Worm (Caenorhabditis elegans) whole organism, early embryonic: ENCODE results near the gene T22B3.3.

Experiments
- B0310.2 ChIP-seq: sonication (generic microtip); optimal IDR thresholded peaks from 2 replicates; lab custom pipeline; 2016; ENCODE audit warnings: mild to moderate bottlenecking, missing genetic modification characterization, missing compliant biosample characterization
- F13C5.2 ChIP-seq: sonication (generic microtip); optimal IDR thresholded peaks from 2 replicates; lab custom pipeline; 2017; ENCODE audit warnings: mild to moderate bottlenecking, missing genetic modification characterization, inconsistent platforms, missing compliant biosample characterization
- aly-1 ChIP-seq: sonication (generic microtip); optimal IDR thresholded peaks from 2 replicates; lab custom pipeline; 2016; ENCODE audit warnings: missing genetic modification characterization, missing compliant biosample characterization
- ama-1 ChIP-seq: fragments of 150-350 bp; optimal IDR thresholded peaks from 2 replicates; lab custom pipeline; 2014
- ceh-13 ChIP-seq: fragments of 200-800 bp; sonication (Bioruptor generic); optimal IDR thresholded peaks from 2 replicates; lab custom pipeline; 2018; ENCODE audit warnings: mild to moderate bottlenecking, missing genetic modification characterization, missing compliant biosample characterization
- ceh-36 ChIP-seq: sonication (generic microtip); optimal IDR thresholded peaks from 2 replicates; lab custom pipeline; 2016; ENCODE audit warnings: missing genetic modification characterization, inconsistent platforms, missing compliant biosample characterization
- ets-7 ChIP-seq: sonication (generic microtip); optimal IDR thresholded peaks from 2 replicates; lab custom pipeline; 2016; ENCODE audit warnings: missing genotype, missing genetic modification characterization, missing compliant biosample characterization
- flt-1 ChIP-seq: fragments of 200-800 bp; sonication (Bioruptor generic); IDR thresholded peaks from 2 replicates; pipeline ENCODE4 v1.3.6; 2022; ENCODE audit warnings: missing genetic modification characterization, missing compliant biosample characterization
- hmbx-1 ChIP-seq: sonication (generic microtip); optimal IDR thresholded peaks from 2 replicates; lab custom pipeline; 2016; ENCODE audit warnings: mild to moderate bottlenecking, missing genetic modification characterization, missing compliant biosample characterization
- hmg-4 ChIP-seq: fragments of 200-800 bp; sonication (Bioruptor generic); optimal IDR thresholded peaks from 2 replicates; lab custom pipeline; 2018; ENCODE audit warnings: mild to moderate bottlenecking, missing genetic modification characterization, missing compliant biosample characterization
- hnd-1 ChIP-seq: sonication (generic microtip); optimal IDR thresholded peaks from 2 replicates; lab custom pipeline; 2016; ENCODE audit warnings: missing genetic modification characterization, missing compliant biosample characterization
- pes-1 ChIP-seq: fragments of 200-800 bp; sonication (Bioruptor generic); IDR thresholded peaks from 2 replicates; pipeline ENCODE4 v1.3.6; 2022; ENCODE audit warnings: missing genetic modification reagents, missing genetic modification characterization, missing compliant biosample characterization
- scrt-1 ChIP-seq: fragments of 200-800 bp; sonication (Bioruptor generic); IDR thresholded peaks from 2 replicates; pipeline ENCODE4 v1.3.6; 2022; ENCODE audit warnings: missing genetic modification characterization, missing compliant biosample characterization
- sea-1 ChIP-seq: fragments of 200-800 bp; sonication (Bioruptor generic); conservative IDR thresholded peaks from 2 replicates; pipeline ENCODE4 v1.3.6; 2022; ENCODE audit warnings: missing genetic modification characterization, missing compliant biosample characterization
- tbx-11 ChIP-seq: fragments of 200-800 bp; sonication (Bioruptor generic); IDR thresholded peaks from 2 replicates; pipeline ENCODE4 v1.3.6; 2022; ENCODE audit warnings: missing genetic modification characterization, missing compliant biosample characterization
- tbx-37 ChIP-seq: fragments of 200-800 bp; sonication (Bioruptor generic); conservative IDR thresholded peaks from 2 replicates; pipeline ENCODE4 v1.3.6; 2022; ENCODE audit warnings: missing genetic modification reagents, missing genetic modification characterization, missing compliant biosample characterization
- tra-4 ChIP-seq: sonication (generic microtip); optimal IDR thresholded peaks from 2 replicates; lab custom pipeline; 2017; ENCODE audit warnings: missing genetic modification characterization, missing compliant biosample characterization

The T22B3.3 gene

ce11 chrIV:11717094-11717876, 13.7 kb upstream of the T22B3.3 start:
- peak; percentile 52 for TF ChIP-seq aly-1 (tag; lab: Kevin White, UChicago)
- TF ChIP-seq hnd-1, result no peak
- peak; percentile 82 for TF ChIP-seq B0310.2 (tag; lab: Kevin White, UChicago)
- peak; percentile 31 for TF ChIP-seq ets-7 (tag; lab: Kevin White, UChicago)
- peak; percentile 13 for TF ChIP-seq hmg-4

DNA sequence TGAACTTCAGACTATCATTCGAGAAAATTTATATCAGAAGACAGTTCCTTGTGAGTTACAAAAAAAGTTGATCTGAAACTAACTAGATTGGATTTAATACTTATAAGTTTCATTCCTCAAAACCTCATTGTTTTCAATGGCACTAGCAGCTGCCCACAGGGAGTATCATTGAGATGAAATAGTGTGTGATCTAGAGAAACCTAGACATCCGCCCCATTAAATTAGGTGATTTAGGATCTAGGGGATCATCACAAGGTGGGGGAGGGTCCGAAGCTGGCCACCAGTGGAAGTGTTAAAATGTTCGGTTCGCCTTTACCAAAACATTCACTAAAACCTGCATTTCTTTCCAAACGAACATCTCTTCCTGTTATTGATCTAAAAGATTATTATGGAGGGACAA, 12.8 kb upstream of the T22B3.3 start:
- TF ChIP-seq sea-1 (no peak), B0310.2 (tag; lab: Kevin White, UChicago) (no peak), tra-4 (no peak), tbx-11 (GFP tag; lab: Robert Waterston, UW) (no peak), ets-7 (tag; lab: Kevin White, UChicago) (no peak)

- no peak for TF ChIP-seq pes-1
- TF ChIP-seq ceh-13, result no peak
- no peak for TF ChIP-seq hmg-4
- no peak for TF ChIP-seq ceh-36
- TF ChIP-seq F13C5.2, result no peak
These were observed 11.2 kb upstream of the T22B3.3 start, which contains the start of gene magi-1 for ce11 chrIV:11714739-11715138. Gene magi-1 (plus strand): TSS chrIV:11715039.

- no peak for TF ChIP-seq sea-1
- no peak for TF ChIP-seq hnd-1
- no peak for TF ChIP-seq hmbx-1 (tag; lab: Kevin White, UChicago)
- TF ChIP-seq ama-1 (lab: Kevin White, UChicago), result no peak
- no peak for TF ChIP-seq tbx-37 (GFP tag; lab: Robert Waterston, UW)
- TF ChIP-seq ceh-36, result no peak
- TF ChIP-seq tra-4, result no peak
- no peak for TF ChIP-seq B0310.2 (tag; lab: Kevin White, UChicago)
- TF ChIP-seq scrt-1, result no peak
- no peak for TF ChIP-seq hmg-4
- no peak for TF ChIP-seq aly-1 (tag; lab: Kevin White, UChicago)
- TF ChIP-seq pes-1, result no peak
- TF ChIP-seq tbx-11 (GFP tag; lab: Robert Waterston, UW), result no peak
- no peak for TF ChIP-seq ets-7 (tag; lab: Kevin White, UChicago)
- TF ChIP-seq F13C5.2, result no peak
- TF ChIP-seq flt-1, result no peak
- TF ChIP-seq ceh-13, result no peak
These were observed 9.7 kb upstream of the T22B3.3 start for ce11 chrIV:11713289-11713688.

DNA sequence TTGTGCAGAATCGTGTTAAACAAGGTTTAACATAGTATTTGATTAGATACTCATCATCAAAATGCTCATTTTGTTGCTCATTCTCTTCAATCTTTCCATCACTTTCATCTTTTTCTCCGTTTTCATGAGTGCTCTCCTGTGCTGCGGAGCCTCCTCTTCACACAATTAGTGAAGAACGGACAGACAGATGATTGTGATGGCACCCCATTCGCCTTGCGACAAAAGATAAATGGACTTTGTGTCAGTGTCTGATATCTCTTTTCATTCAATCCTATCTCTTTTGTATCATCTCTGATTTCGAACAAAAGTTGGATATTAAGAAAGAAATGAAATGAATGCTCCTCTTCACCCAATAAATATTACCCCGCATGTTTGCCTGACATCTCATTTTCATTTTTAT, 6.7 kb upstream of the T22B3.3 start:
- TF ChIP-seq ceh-36 (no peak), F13C5.2 (no peak)

DNA sequence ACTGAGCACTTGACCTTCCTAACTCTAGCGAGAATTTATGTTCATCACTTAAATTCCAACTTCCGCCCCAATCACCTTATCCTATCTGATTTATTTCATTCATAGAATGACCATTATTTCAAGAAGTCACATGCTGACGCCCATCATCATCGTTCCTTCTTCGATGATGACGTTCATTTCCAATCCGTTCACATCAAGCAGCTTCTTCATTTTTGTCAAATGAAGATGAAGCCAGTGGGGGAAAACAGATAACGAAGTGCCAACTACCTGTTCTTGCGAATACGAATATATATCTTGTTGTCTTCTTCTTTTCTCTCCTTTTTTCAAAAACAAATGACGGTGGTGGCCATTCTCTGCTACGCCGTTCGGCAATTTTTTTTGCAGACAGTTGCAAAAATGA, 1.7 kb downstream of the T22B3.3 start:
- TF ChIP-seq ceh-13 (no peak), F13C5.2 (no peak), hnd-1 (no peak), ama-1 (lab: Kevin White, UChicago) (no peak), pes-1 (no peak), hmbx-1 (tag; lab: Kevin White, UChicago) (no peak), ceh-36 (no peak), aly-1 (tag; lab: Kevin White, UChicago) (no peak), tra-4 (no peak), flt-1 (no peak), ets-7 (tag; lab: Kevin White, UChicago) (no peak), sea-1 (no peak), tbx-37 (GFP tag; lab: Robert Waterston, UW) (no peak)

ce11 chrIV:11700752-11701151, 2.8 kb downstream of the T22B3.3 start, which contains the start of gene dpy-20:
Gene dpy-20 (minus strand): TSS chrIV:11700852.
- no peak for TF ChIP-seq ama-1 (lab: Kevin White, UChicago)
- TF ChIP-seq hmbx-1 (tag; lab: Kevin White, UChicago), result no peak
- TF ChIP-seq F13C5.2, result no peak
- TF ChIP-seq pes-1, result no peak
- no peak for TF ChIP-seq hnd-1
- no peak for TF ChIP-seq hmg-4
- TF ChIP-seq tbx-37 (GFP tag; lab: Robert Waterston, UW), result no peak
- no peak for TF ChIP-seq ceh-13
- no peak for TF ChIP-seq ceh-36
- no peak for TF ChIP-seq tra-4
- TF ChIP-seq tbx-11 (GFP tag; lab: Robert Waterston, UW), result no peak

- TF ChIP-seq tbx-11 (GFP tag; lab: Robert Waterston, UW) (no peak), F13C5.2 (no peak), ceh-13 (no peak), ama-1 (lab: Kevin White, UChicago) (no peak), hnd-1 (no peak), tbx-37 (GFP tag; lab: Robert Waterston, UW) (no peak), sea-1 (no peak), tra-4 (no peak), B0310.2 (tag; lab: Kevin White, UChicago) (no peak), hmbx-1 (tag; lab: Kevin White, UChicago) (no peak), aly-1 (tag; lab: Kevin White, UChicago) (no peak), ceh-36 (no peak), ets-7 (tag; lab: Kevin White, UChicago) (no peak), hmg-4 (no peak), scrt-1 (no peak), flt-1 (no peak), pes-1 (no peak)
These were observed 3.5 kb downstream of the T22B3.3 start for ce11 chrIV:11700100-11700499.

ce11 chrIV:11697514-11697913, 6.1 kb downstream of the T22B3.3 start:
- no peak for TF ChIP-seq hmbx-1 (tag; lab: Kevin White, UChicago)
- no peak for TF ChIP-seq ets-7 (tag; lab: Kevin White, UChicago)
- TF ChIP-seq scrt-1, result no peak
- no peak for TF ChIP-seq aly-1 (tag; lab: Kevin White, UChicago)
- no peak for TF ChIP-seq tbx-37 (GFP tag; lab: Robert Waterston, UW)
- TF ChIP-seq B0310.2 (tag; lab: Kevin White, UChicago), result no peak
- TF ChIP-seq ceh-36, result no peak
- TF ChIP-seq pes-1, result no peak
- no peak for TF ChIP-seq hmg-4
- no peak for TF ChIP-seq flt-1
- TF ChIP-seq ama-1 (lab: Kevin White, UChicago), result no peak
- TF ChIP-seq F13C5.2, result no peak
- no peak for TF ChIP-seq tra-4
